Fruit fly (Drosophila melanogaster) whole organism, embryonic: Measurements from ENCODE around the gene kibra.

Experiments
- B-H2 ChIP-seq: fragments of 200-800 bp; sonication (Bioruptor generic); optimal IDR thresholded peaks from 2 replicates; lab custom pipeline; 2018; ENCODE audit warnings: missing biosample characterization, mild to moderate bottlenecking, missing genetic modification characterization
- CG12659 ChIP-seq: fragments of 200-800 bp; sonication (Bioruptor generic); optimal IDR thresholded peaks from 3 replicates; lab custom pipeline; 2017; ENCODE audit warnings: mild to moderate bottlenecking, missing biosample characterization, missing genetic modification reagents, missing genetic modification characterization
- CG12942 ChIP-seq: fragments of 200-800 bp; sonication (Bioruptor generic); optimal IDR thresholded peaks from 3 replicates; lab custom pipeline; 2016; ENCODE audit warnings: missing biosample characterization, missing genetic modification characterization
- CG13123 ChIP-seq: fragments of 200-800 bp; sonication (Bioruptor generic); optimal IDR thresholded peaks from 2 replicates; lab custom pipeline; 2016; ENCODE audit warnings: missing biosample characterization, missing genetic modification characterization
- CG14014 ChIP-seq: fragments of 200-800 bp; sonication (Bioruptor generic); IDR thresholded peaks from 2 replicates; pipeline ENCODE4 v1.3.6; 2022; ENCODE audit warnings: missing biosample characterization, missing genetic modification characterization
- CG14667 ChIP-seq: fragments of 200-800 bp; sonication (Bioruptor generic); IDR thresholded peaks from 2 replicates; pipeline ENCODE4 v1.3.6; 2022; ENCODE audit warnings: missing biosample characterization, missing genetic modification characterization
- CG15514 ChIP-seq: fragments of 200-800 bp; sonication (Bioruptor generic); optimal IDR thresholded peaks from 3 replicates; lab custom pipeline; 2017; ENCODE audit warnings: missing biosample characterization, missing genetic modification characterization, mild to moderate bottlenecking, moderate library complexity, missing genetic modification reagents
- CG16863 ChIP-seq: fragments of 200-800 bp; sonication (Bioruptor generic); optimal IDR thresholded peaks from 3 replicates; lab custom pipeline; 2016; ENCODE audit warnings: missing biosample characterization, missing genetic modification characterization
- CG17186 ChIP-seq: fragments of 200-800 bp; sonication (Bioruptor generic); optimal IDR thresholded peaks from 3 replicates; lab custom pipeline; 2017; ENCODE audit warnings: missing biosample characterization, missing genetic modification reagents, missing genetic modification characterization
- CG2129 ChIP-seq: fragments of 200-800 bp; sonication (Bioruptor generic); IDR thresholded peaks from 2 replicates; pipeline ENCODE4 v1.3.6; 2022; ENCODE audit warnings: missing biosample characterization, missing genetic modification characterization; ENCODE audit not compliant: partially characterized antibody
- CG30431 ChIP-seq: fragments of 200-800 bp; sonication (Bioruptor generic); optimal IDR thresholded peaks from 2 replicates; lab custom pipeline; 2017; ENCODE audit warnings: missing biosample characterization, missing genetic modification characterization
- CG32532 ChIP-seq: fragments of 200-800 bp; sonication (Bioruptor generic); IDR thresholded peaks from 2 replicates; pipeline ENCODE4 v1.3.6; 2022; ENCODE audit warnings: missing biosample characterization, missing genetic modification characterization
- CG34376 ChIP-seq: fragments of 200-800 bp; sonication (Bioruptor generic); optimal IDR thresholded peaks from 2 replicates; lab custom pipeline; 2018; ENCODE audit warnings: missing biosample characterization, mild to moderate bottlenecking, missing genetic modification characterization
- CG4404 ChIP-seq: fragments of 200-800 bp; sonication (Bioruptor generic); IDR thresholded peaks from 2 replicates; pipeline ENCODE4 v1.3.6; 2022; ENCODE audit warnings: missing biosample characterization, missing genetic modification characterization
- CG4424 ChIP-seq: fragments of 200-800 bp; sonication (Bioruptor generic); optimal IDR thresholded peaks from 3 replicates; lab custom pipeline; 2016; ENCODE audit warnings: missing biosample characterization, missing genetic modification characterization
- CG5245 ChIP-seq: fragments of 200-800 bp; sonication (Bioruptor generic); optimal IDR thresholded peaks from 3 replicates; lab custom pipeline; 2016; ENCODE audit warnings: missing biosample characterization, missing genetic modification characterization
- CG6683 ChIP-seq: fragments of 200-800 bp; sonication (Bioruptor generic); optimal IDR thresholded peaks from 2 replicates; lab custom pipeline; 2017; ENCODE audit warnings: missing biosample characterization, mild to moderate bottlenecking, missing genetic modification characterization, missing genetic modification reagents
- CG6791 ChIP-seq: fragments of 200-800 bp; sonication (Bioruptor generic); IDR thresholded peaks from 3 replicates; pipeline ENCODE4 v1.3.6; 2022; ENCODE audit warnings: missing biosample characterization, missing genetic modification characterization; ENCODE audit not compliant: partially characterized antibody
- CG7271 ChIP-seq: fragments of 200-800 bp; sonication (Bioruptor generic); optimal IDR thresholded peaks from 2 replicates; lab custom pipeline; 2018; ENCODE audit warnings: missing biosample characterization, mild to moderate bottlenecking, missing genetic modification characterization, moderate library complexity
- CG8478 ChIP-seq: fragments of >200 bp; optimal IDR thresholded peaks from 2 replicates; lab custom pipeline; 2018
- CG9932 ChIP-seq: fragments of 200-800 bp; sonication (Bioruptor generic); IDR thresholded peaks from 2 replicates; pipeline ENCODE4 v1.3.6; 2022; ENCODE audit warnings: missing biosample characterization, missing genetic modification characterization
- CrebB ChIP-seq: fragments of 200-800 bp; sonication (Bioruptor generic); optimal IDR thresholded peaks from 3 replicates; lab custom pipeline; 2018; ENCODE audit warnings: missing biosample characterization, mild to moderate bottlenecking, missing genetic modification characterization
- HLHmδ ChIP-seq: fragments of 200-800 bp; sonication (Bioruptor generic); optimal IDR thresholded peaks from 2 replicates; lab custom pipeline; 2018; ENCODE audit warnings: missing biosample characterization, mild to moderate bottlenecking, missing genetic modification characterization, moderate library complexity
- HmgZ ChIP-seq: fragments of 200-800 bp; sonication (Bioruptor generic); optimal IDR thresholded peaks from 2 replicates; lab custom pipeline; 2018; ENCODE audit warnings: missing biosample characterization, mild to moderate bottlenecking, missing genetic modification characterization
- Lim3 ChIP-seq: fragments of 200-800 bp; sonication (Bioruptor generic); IDR thresholded peaks from 2 replicates; pipeline ENCODE4 v1.3.6; 2022; ENCODE audit warnings: missing biosample characterization, missing genetic modification characterization
- NfI ChIP-seq: fragments of 200-800 bp; sonication (Bioruptor generic); optimal IDR thresholded peaks from 3 replicates; lab custom pipeline; 2018; ENCODE audit warnings: missing biosample characterization, mild to moderate bottlenecking, missing genetic modification characterization, moderate library complexity
- PHDP ChIP-seq: fragments of 200-800 bp; sonication (Bioruptor generic); optimal IDR thresholded peaks from 3 replicates; lab custom pipeline; 2018; ENCODE audit warnings: missing biosample characterization, mild to moderate bottlenecking, missing genetic modification characterization, moderate library complexity
- Pdp1 ChIP-seq, 2 experiments: fragments of 200-800 bp; sonication (Bioruptor generic); optimal IDR thresholded peaks; 3 replicates each; lab custom pipeline; 2016; ENCODE audit warnings: missing biosample characterization in 2 of 2, missing genetic modification characterization in 2 of 2, mild to moderate bottlenecking in 1 of 2, moderate library complexity in 1 of 2
- Sox100B ChIP-seq: fragments of 200-800 bp; sonication (Bioruptor generic); optimal IDR thresholded peaks from 3 replicates; lab custom pipeline; 2018; ENCODE audit warnings: missing biosample characterization, mild to moderate bottlenecking, missing genetic modification characterization
- Sox102F ChIP-seq: fragments of 200-800 bp; sonication (Bioruptor generic); optimal IDR thresholded peaks from 2 replicates; lab custom pipeline; 2018; ENCODE audit warnings: missing biosample characterization, mild to moderate bottlenecking, missing genetic modification characterization, moderate library complexity
- Xrp1 ChIP-seq: fragments of 200-800 bp; sonication (Bioruptor generic); IDR thresholded peaks from 2 replicates; pipeline ENCODE4 v1.3.6; 2022; ENCODE audit warnings: missing biosample characterization, missing genetic modification characterization
- amos ChIP-seq: fragments of 200-800 bp; sonication (Bioruptor generic); IDR thresholded peaks from 2 replicates; pipeline ENCODE4 v1.3.6; 2022; ENCODE audit warnings: missing biosample characterization, missing genetic modification characterization; ENCODE audit not compliant: partially characterized antibody
- bab2 ChIP-seq: fragments of 200-800 bp; sonication (Bioruptor generic); optimal IDR thresholded peaks from 2 replicates; lab custom pipeline; 2016; ENCODE audit warnings: missing biosample characterization, missing genetic modification characterization
- caup ChIP-seq: fragments of 200-800 bp; sonication (Bioruptor generic); optimal IDR thresholded peaks from 3 replicates; lab custom pipeline; 2017; ENCODE audit warnings: missing biosample characterization, mild to moderate bottlenecking, missing genetic modification characterization, moderate library complexity; ENCODE audit not compliant: severe bottlenecking
- corto ChIP-seq: fragments of 200-800 bp; sonication (Bioruptor generic); optimal IDR thresholded peaks from 2 replicates; lab custom pipeline; 2016; ENCODE audit warnings: missing biosample characterization, mild to moderate bottlenecking, missing genetic modification characterization, moderate library complexity
- crol ChIP-seq: fragments of 200-800 bp; sonication (Bioruptor generic); IDR thresholded peaks from 2 replicates; pipeline ENCODE4 v1.3.6; 2022; ENCODE audit warnings: missing biosample characterization, missing genetic modification characterization
- dati ChIP-seq: fragments of 200-800 bp; sonication (Bioruptor generic); IDR thresholded peaks from 2 replicates; pipeline ENCODE4 v1.3.6; 2022; ENCODE audit warnings: missing biosample characterization, missing genetic modification characterization
- inv ChIP-seq: fragments of 200-800 bp; sonication (Bioruptor generic); IDR thresholded peaks from 2 replicates; pipeline ENCODE4 v1.3.6; 2022; ENCODE audit warnings: missing biosample characterization, missing genetic modification characterization; ENCODE audit not compliant: partially characterized antibody
- oc ChIP-seq: fragments of 200-800 bp; sonication (Bioruptor generic); optimal IDR thresholded peaks from 2 replicates; lab custom pipeline; 2018; ENCODE audit warnings: missing biosample characterization, mild to moderate bottlenecking, missing genetic modification characterization, moderate library complexity
- otp ChIP-seq: fragments of 200-800 bp; sonication (Bioruptor generic); IDR thresholded peaks from 3 replicates; pipeline ENCODE4, ENCODE4 v1.3.6; 2022; ENCODE audit warnings: missing biosample characterization, missing genetic modification characterization
- pho ChIP-seq: fragments of 200-800 bp; sonication (Bioruptor generic); optimal IDR thresholded peaks from 2 replicates; lab custom pipeline; 2016; ENCODE audit warnings: missing biosample characterization, missing genetic modification characterization
- pnt ChIP-seq: fragments of 200-800 bp; sonication (Bioruptor generic); optimal IDR thresholded peaks from 3 replicates; lab custom pipeline; 2016; ENCODE audit warnings: missing biosample characterization, missing genetic modification characterization
- sim ChIP-seq: fragments of 200-800 bp; sonication (Bioruptor generic); IDR thresholded peaks from 2 replicates; pipeline ENCODE4 v1.3.6; 2022; ENCODE audit warnings: missing biosample characterization, missing genetic modification characterization
- ssp ChIP-seq: fragments of 200-800 bp; sonication (Bioruptor generic); IDR thresholded peaks from 2 replicates; pipeline ENCODE4 v1.3.6; 2022; ENCODE audit warnings: missing biosample characterization, missing genetic modification characterization
- tap ChIP-seq: fragments of 200-800 bp; optimal IDR thresholded peaks from 3 replicates; lab custom pipeline; 2019; ENCODE audit warnings: missing biosample characterization, mild to moderate bottlenecking, missing genetic modification characterization, moderate library complexity
- trh ChIP-seq: fragments of 200-800 bp; sonication (Bioruptor generic); optimal IDR thresholded peaks from 2 replicates; lab custom pipeline; 2016; ENCODE audit warnings: missing biosample characterization, missing genetic modification characterization
- ttk ChIP-seq: fragments of 200-800 bp; sonication (Bioruptor generic); IDR thresholded peaks from 2 replicates; pipeline ENCODE4 v2.1.2; 2022; ENCODE audit warnings: missing biosample characterization, missing genetic modification characterization
- twi ChIP-seq: fragments of 200-800 bp; optimal IDR thresholded peaks from 2 replicates; lab custom pipeline; 2019; ENCODE audit warnings: missing biosample characterization, mild to moderate bottlenecking, missing genetic modification characterization, moderate library complexity

The kibra gene

DNA sequence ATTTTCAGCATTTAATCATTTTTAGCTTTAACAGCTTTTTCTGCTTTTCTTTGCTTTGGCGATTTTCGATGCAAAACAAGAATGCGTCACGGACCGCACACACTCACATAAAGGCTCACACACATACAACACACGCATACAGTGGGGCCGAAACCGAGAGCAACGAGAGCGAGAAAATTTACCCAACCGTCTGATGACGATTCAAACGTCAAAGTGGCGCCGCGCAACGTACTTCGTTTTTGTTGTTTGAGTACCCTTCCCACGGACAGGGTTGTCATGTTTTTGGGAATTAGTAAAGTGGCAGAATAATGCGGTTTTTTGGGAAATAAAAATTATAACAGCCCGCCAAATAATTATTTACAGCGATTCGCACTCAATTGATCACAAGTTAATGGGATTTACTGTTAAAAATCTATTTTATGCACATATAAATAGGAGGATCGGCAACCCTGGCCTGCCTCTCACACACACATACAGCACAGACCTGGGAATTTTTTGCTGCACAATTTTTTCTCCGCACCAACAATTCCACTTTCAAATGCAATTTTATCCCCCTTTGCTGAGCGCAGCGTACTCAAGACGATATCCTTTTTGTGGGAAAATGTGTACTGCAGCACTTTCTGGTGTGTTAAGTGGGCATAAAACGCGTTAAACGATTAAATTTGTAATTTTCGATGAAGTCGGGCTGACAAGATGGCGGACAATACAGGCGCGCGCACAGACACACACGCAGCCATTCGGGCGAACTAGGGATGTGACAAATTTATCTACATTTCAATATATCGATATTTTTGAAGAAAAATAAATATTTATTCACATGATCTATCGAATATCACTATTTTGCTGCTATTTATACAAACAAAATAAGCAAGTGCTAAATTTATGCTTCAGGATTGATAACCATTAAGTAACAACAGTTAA is 68.8 kb downstream of the kibra start (continued):
- TF ChIP-seq PHDP (tag; lab: Kevin White, UChicago) (peak; percentile 95), caup (peak; percentile 94), Sox102F (GFP tag; lab: Kevin White, UChicago) (peak; percentile 93), CG2129 (GFP tag; lab: Robert Waterston, UW) (peak; percentile 27; the same call in 1 of the 2 replicates), CG4404 (GFP tag; lab: Robert Waterston, UW) (peak; percentile 84), CG32532 (GFP tag; lab: Robert Waterston, UW) (peak; percentile 95), CG6791 (GFP tag; lab: Robert Waterston, UW) (peak; percentile 39; the same call in 1 of the 3 replicates), CG12942 (peak; percentile 84), Xrp1 (GFP tag; lab: Robert Waterston, UW) (peak; percentile 95), NfI (peak; percentile 94), corto (peak; percentile 86), Lim3 (GFP tag; lab: Robert Waterston, UW) (peak; percentile 44; the same call in 1 of the 2 replicates), bab2 (GFP tag; lab: Kevin White, UChicago) (peak; percentile 95), CrebB (peak; percentile 90), HmgZ (tag; lab: Kevin White, UChicago) (peak; percentile 94), Pdp1 (GFP tag; optimal IDR thresholded peaks at IDR 0.05; lab: Kevin White, UChicago) (peak; percentile 86 to 93), CG14014 (GFP tag; lab: Robert Waterston, UW) (peak; percentile 94), tap (tag; lab: Kevin White, UChicago) (peak; percentile 93), CG4424 (GFP tag; lab: Kevin White, UChicago) (peak; percentile 91), dati (GFP tag; lab: Robert Waterston, UW) (peak; percentile 56; the same call in 1 of the 2 replicates), CG34376 (GFP tag; lab: Kevin White, UChicago) (peak; percentile 92), trh (GFP tag; lab: Kevin White, UChicago) (peak; percentile 76), CG7271 (peak; percentile 75), B-H2 (GFP tag; lab: Kevin White, UChicago) (peak; percentile 94), CG17186 (peak; percentile 80), sim (GFP tag; lab: Robert Waterston, UW) (peak; percentile 89), HLHmδ (GFP tag; lab: Kevin White, UChicago) (peak; percentile 49), pho (GFP tag; lab: Kevin White, UChicago) (peak; percentile 90), amos (GFP tag; lab: Robert Waterston, UW) (peak; percentile 71), CG14667 (GFP tag; lab: Robert Waterston, UW) (peak; percentile 88), Sox100B (GFP tag; lab: Kevin White, UChicago) (peak; percentile 89), CG9932 (GFP tag; lab: Robert Waterston, UW) (peak; percentile 92), pnt (GFP tag; lab: Kevin White, UChicago) (peak; percentile 87), crol (GFP tag; lab: Robert Waterston, UW) (no peak), CG30431 (GFP tag; lab: Kevin White, UChicago) (peak; percentile 90), otp (GFP tag; lab: Robert Waterston, UW) (peak; percentile 89), CG5245 (peak; percentile 71), CG12659 (GFP tag; lab: Kevin White, UChicago) (peak; percentile 96), twi (tag; lab: Kevin White, UChicago) (peak; percentile 86), inv (GFP tag; lab: Robert Waterston, UW) (peak; percentile 32; the same call in 1 of the 2 replicates), CG8478 (lab: Kevin White, UChicago) (no peak), CG13123 (GFP tag; lab: Kevin White, UChicago) (peak; percentile 66), ssp (GFP tag; lab: Robert Waterston, UW) (peak; percentile 84), CG15514 (GFP tag; lab: Kevin White, UChicago) (peak; percentile 90), CG16863 (GFP tag; lab: Kevin White, UChicago) (peak; percentile 92), CG6683 (GFP tag; lab: Kevin White, UChicago) (peak; percentile 86), ttk (GFP tag; lab: Robert Waterston, UW) (peak; percentile 88), oc (tag; lab: Kevin White, UChicago) (peak; percentile 93)
